Worm (Caenorhabditis elegans) whole organism, L3 larva: ENCODE results near the gene T06E4.21.

Experiments
- R02D3.7 ChIP-seq: fragments of 150-350 bp; optimal IDR thresholded peaks from 2 replicates; lab custom pipeline; 2014; ENCODE audit warnings: missing biosample characterization, missing genetic modification characterization
- ceh-16 ChIP-seq: sonication (generic microtip); optimal IDR thresholded peaks from 2 replicates; lab custom pipeline; 2017; ENCODE audit warnings: missing biosample characterization, missing genetic modification characterization
- ceh-28 ChIP-seq: fragments of 150-350 bp; optimal IDR thresholded peaks from 2 replicates; lab custom pipeline; 2014; ENCODE audit warnings: missing biosample characterization, missing genetic modification reagents, missing genetic modification characterization
- elt-3 ChIP-seq, 3 experiments: fragments of 150-350 bp in 1 of 3; sonication (generic microtip) in 2 of 3; optimal IDR thresholded peaks; 2 replicates in 2 of 3; 4 replicates in 1 of 3; lab custom pipeline; 2014 to 2017; ENCODE audit warnings: missing biosample characterization in 3 of 3, missing genetic modification characterization in 3 of 3
- lin-15B ChIP-seq: fragments of 150-350 bp; optimal IDR thresholded peaks from 2 replicates; lab custom pipeline; 2014; ENCODE audit warnings: missing biosample characterization, missing genetic modification characterization
- pha-4 ChIP-seq: fragments of 150-350 bp; optimal IDR thresholded peaks from 2 replicates; lab custom pipeline; 2014; ENCODE audit warnings: missing biosample characterization, missing genetic modification reagents, missing genetic modification characterization
- skn-1 ChIP-seq: fragments of 150-350 bp; optimal IDR thresholded peaks from 2 replicates; lab custom pipeline; 2014; ENCODE audit warnings: missing biosample characterization, missing genetic modification characterization
- snpc-4 ChIP-seq: fragments of 150-350 bp; optimal IDR thresholded peaks from 2 replicates; lab custom pipeline; 2014; ENCODE audit warnings: missing biosample characterization, missing genetic modification characterization
- tbx-2 ChIP-seq: sonication (generic microtip); optimal IDR thresholded peaks from 2 replicates; lab custom pipeline; 2016; ENCODE audit warnings: mild to moderate bottlenecking, missing genetic modification characterization, missing compliant biosample characterization
- unc-39 ChIP-seq: sonication (generic microtip); optimal IDR thresholded peaks from 4 replicates; lab custom pipeline; 2017; ENCODE audit warnings: missing biosample characterization, missing genetic modification characterization

DNA sequence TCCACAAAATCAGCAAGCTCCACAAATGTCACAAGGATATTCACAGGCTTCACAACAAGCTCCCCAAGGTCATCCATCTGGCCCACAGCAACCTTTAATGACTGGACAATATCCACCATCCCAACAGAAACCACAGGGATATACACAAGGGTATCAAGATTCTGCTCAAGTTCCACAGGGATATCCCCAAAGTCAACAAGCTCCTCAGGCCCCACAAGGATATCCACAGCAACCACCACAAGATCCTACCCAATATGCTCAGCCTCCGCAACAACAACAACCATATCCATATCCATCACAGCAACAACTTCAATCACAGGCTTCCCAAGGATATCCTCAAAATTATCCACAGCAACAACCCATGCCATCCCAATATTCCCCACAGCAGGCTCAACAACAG, 34.7 kb upstream of the T06E4.21 start:
- TF ChIP-seq R02D3.7 (no peak), elt-3 (tag; optimal IDR thresholded peaks at IDR 0.05; lab: Kevin White, UChicago) (no peak), snpc-4 (tag; lab: Kevin White, UChicago) (no peak), skn-1 (tag; lab: Kevin White, UChicago) (no peak), unc-39 (tag; lab: Kevin White, UChicago) (no peak), ceh-16 (tag; lab: Kevin White, UChicago) (no peak), tbx-2 (tag; lab: Kevin White, UChicago) (no peak), ceh-28 (tag; lab: Kevin White, UChicago) (no peak), lin-15B (no peak), pha-4 (tag; lab: Kevin White, UChicago) (no peak)
